Fruit fly (Drosophila melanogaster) whole organism, wandering third instar larva: ENCODE data around the gene Muc68Ca.

ENCODE experiments used
- CG32264 ChIP-seq: fragments of 200-800 bp; sonication (Bioruptor generic); optimal IDR thresholded peaks from 2 replicates; lab custom pipeline; 2016; ENCODE audit warnings: missing biosample characterization, missing genetic modification characterization
- CG9705 ChIP-seq: fragments of 200-800 bp; sonication (Bioruptor generic); optimal IDR thresholded peaks from 2 replicates; lab custom pipeline; 2018; ENCODE audit warnings: missing biosample characterization, mild to moderate bottlenecking, missing genetic modification characterization
- Vsx2 ChIP-seq: fragments of 200-300, 225-300 bp; sonication (Bioruptor generic); optimal IDR thresholded peaks from 2 replicates; lab custom pipeline; 2018; ENCODE audit warnings: missing biosample characterization, missing genetic modification characterization; ENCODE audit not compliant: partially characterized antibody
- fru ChIP-seq: fragments of 200-800 bp; sonication (Bioruptor generic); optimal IDR thresholded peaks from 3 replicates; lab custom pipeline; 2016; ENCODE audit warnings: missing biosample characterization, mild to moderate bottlenecking, missing genetic modification characterization
- lola ChIP-seq: fragments of >200 bp; optimal IDR thresholded peaks from 2 replicates; lab custom pipeline; 2017; ENCODE audit warnings: missing biosample characterization, missing genetic modification characterization
- pan ChIP-seq: fragments of >200 bp; optimal IDR thresholded peaks from 2 replicates; lab custom pipeline; 2017
- sage ChIP-seq: fragments of 200-800 bp; sonication (Bioruptor generic); optimal IDR thresholded peaks from 2 replicates; lab custom pipeline; 2016; ENCODE audit warnings: missing biosample characterization, mild to moderate bottlenecking, missing genetic modification characterization

DNA sequence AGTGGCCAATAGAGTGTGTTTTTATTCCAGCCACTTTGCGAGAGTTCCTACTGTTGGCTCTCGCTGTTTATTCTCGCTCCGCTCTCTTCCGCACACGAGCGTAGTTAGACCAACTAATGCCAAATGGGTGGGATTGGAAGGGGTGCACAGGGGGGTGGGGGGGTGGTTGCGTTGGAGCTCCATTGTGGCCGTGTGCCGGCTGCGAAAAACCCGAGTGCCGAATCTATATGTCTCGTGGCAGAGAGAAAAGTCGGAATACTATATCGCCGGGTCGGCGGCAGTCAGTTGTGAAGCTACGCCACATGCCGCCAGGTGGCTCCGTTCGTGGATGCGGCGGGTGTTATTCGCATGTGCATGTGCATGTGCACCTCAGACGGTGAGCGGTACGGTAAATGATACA, 18.8 kb downstream of the Muc68Ca start:
- no peak for TF ChIP-seq CG32264
- TF ChIP-seq pan: no peak
- no peak for TF ChIP-seq sage
- TF ChIP-seq Vsx2: no peak
- no peak for TF ChIP-seq fru (GFP tag; lab: Kevin White, UChicago)
- no peak for TF ChIP-seq lola (GFP tag; lab: Kevin White, UChicago)
- TF ChIP-seq CG9705: no peak
